Worm (Caenorhabditis elegans): ENCODE data around the gene glb-23.

glb-23 gene

DNA sequence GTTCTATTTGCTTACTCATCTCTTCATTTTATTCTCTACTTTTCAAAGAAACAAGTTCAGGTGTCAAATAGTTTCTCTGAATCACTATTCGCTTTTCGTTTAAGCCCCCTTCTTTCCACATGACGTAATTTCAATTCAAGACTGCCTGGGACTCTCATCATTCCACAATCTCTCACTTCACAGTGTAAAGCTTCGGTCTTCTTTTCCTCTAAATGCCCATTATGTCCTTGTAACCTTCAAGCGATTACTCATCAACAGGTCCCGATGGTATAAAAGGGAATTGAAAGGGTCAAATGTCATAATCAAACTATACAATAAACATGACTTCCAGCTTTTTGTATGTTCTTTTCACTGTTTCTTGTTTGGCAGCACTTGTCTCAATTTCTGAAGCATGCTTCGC, 40.4 kb downstream of the glb-23 start, which contains the start of gene C42D4.3:
TSS of gene C42D4.3 (plus strand) at position 298 of the 400 bp plus-strand sequence.
- TF ChIP-seq skn-1 (tag; optimal IDR thresholded peaks at IDR 0.05) (no peak), nhr-25 (tag; optimal IDR thresholded peaks at IDR 0.05) (peak; percentile 96), lin-15B (tag; optimal IDR thresholded peaks at IDR 0.05) (no peak)

DNA sequence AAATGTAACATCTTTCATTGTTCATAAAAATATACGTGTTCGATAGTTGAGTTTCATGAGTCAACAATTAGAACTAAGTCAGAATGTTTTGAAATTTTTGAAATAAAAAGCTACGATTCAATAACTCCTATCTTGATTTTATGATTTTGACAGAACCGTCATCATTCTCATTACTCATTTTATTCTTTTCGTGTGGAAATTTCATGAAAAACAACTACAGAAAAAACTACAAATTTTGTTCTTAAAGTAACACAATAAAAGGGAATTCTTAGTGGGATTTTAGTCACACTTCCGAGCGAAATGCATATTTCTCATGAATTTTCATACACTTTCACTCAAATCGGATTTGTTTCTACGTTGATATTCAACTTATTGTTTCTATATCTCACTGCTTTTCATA, 42.4 kb downstream of the glb-23 start, which contains the start of gene str-44:
TSS of gene str-44 (plus strand) at position 301 of the 400 bp plus-strand sequence.
- TF ChIP-seq fkh-2 (tag; optimal IDR thresholded peaks at IDR 0.05) (no peak), eor-1 (tag; optimal IDR thresholded peaks at IDR 0.05) (no peak), fkh-10 (GFP tag; optimal IDR thresholded peaks at IDR 0.05) (no peak), nhr-11 (tag; optimal IDR thresholded peaks at IDR 0.05) (no peak), jun-1 (tag; optimal IDR thresholded peaks at IDR 0.05) (no peak), nhr-23 (tag; optimal IDR thresholded peaks at IDR 0.05) (no peak)

DNA sequence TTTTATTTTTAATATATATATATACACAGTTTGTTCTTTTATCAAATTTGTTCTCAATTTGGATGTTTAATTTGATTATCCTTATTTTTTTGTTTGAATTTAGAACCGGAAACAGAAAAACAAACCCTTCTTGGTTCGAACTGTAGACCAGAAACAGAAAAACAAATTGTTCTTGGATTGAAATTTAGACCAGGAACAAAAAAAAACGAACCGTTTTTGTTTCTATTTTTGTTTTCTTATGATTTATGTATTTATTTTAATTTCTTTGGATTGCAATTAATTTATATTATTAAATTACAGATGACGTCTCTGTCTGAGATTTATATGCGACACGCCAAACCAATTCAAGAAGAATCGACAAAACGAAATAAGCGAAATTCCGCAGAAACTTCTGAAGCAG, 44.0 kb downstream of the glb-23 start, which contains the start of gene C42D4.19:
TSS of gene C42D4.19 (plus strand) at position 301 of the 400 bp plus-strand sequence.
- TF ChIP-seq elt-1 (tag; optimal IDR thresholded peaks at IDR 0.05) (no peak), elt-2 (tag; optimal IDR thresholded peaks at IDR 0.05) (no peak), ceh-16 (tag; optimal IDR thresholded peaks at IDR 0.05) (no peak), nhr-67 (tag; optimal IDR thresholded peaks at IDR 0.05) (no peak), unc-39 (tag; optimal IDR thresholded peaks at IDR 0.05) (no peak), lin-15B (tag; optimal IDR thresholded peaks at IDR 0.05) (no peak), pha-4 (tag; optimal IDR thresholded peaks at IDR 0.05) (no peak), nhr-11 (tag; optimal IDR thresholded peaks at IDR 0.05) (no peak), sea-2 (GFP tag; optimal IDR thresholded peaks at IDR 0.05) (no peak), nhr-77 (tag; optimal IDR thresholded peaks at IDR 0.05) (no peak), ceh-82 (tag; optimal IDR thresholded peaks at IDR 0.05) (no peak)

DNA sequence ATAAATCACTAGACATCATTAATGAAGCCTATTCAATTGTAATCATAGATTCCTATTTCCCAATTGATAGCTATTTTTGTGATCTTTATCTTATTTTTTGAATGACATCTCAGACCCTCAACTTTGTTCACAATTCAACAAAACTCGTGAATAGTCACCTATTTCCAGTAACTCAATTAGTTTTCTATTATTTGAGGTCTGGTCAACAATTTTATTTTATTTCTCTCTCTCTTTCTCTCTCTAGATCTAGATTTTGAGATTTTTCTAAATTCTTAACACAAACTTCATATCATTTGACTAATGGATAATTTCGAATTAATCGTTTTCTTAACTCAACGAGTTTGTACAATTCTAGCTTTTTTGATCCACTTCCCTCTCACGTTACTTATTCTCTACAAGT, 45.8 kb downstream of the glb-23 start, which contains the start of gene str-1:
TSS of gene str-1 (plus strand) at position 301 of the 400 bp plus-strand sequence.
- TF ChIP-seq fkh-10 (GFP tag; optimal IDR thresholded peaks at IDR 0.05), result no peak
- no peak for TF ChIP-seq nhr-25 (tag; optimal IDR thresholded peaks at IDR 0.05)
- no peak for TF ChIP-seq lin-15B (tag; optimal IDR thresholded peaks at IDR 0.05)
- TF ChIP-seq egl-27 (tag; optimal IDR thresholded peaks at IDR 0.05), result no peak
- no peak for TF ChIP-seq unc-62 (GFP tag; optimal IDR thresholded peaks at IDR 0.05)
- TF ChIP-seq nhr-67 (tag; optimal IDR thresholded peaks at IDR 0.05), result no peak
- TF ChIP-seq elt-3 (tag; optimal IDR thresholded peaks at IDR 0.05), result no peak
- TF ChIP-seq ceh-9 (tag; optimal IDR thresholded peaks at IDR 0.05), result no peak
- no peak for TF ChIP-seq egl-5 (tag; optimal IDR thresholded peaks at IDR 0.05)
- TF ChIP-seq skn-1 (tag; optimal IDR thresholded peaks at IDR 0.05), result no peak
- TF ChIP-seq nhr-237 (tag; optimal IDR thresholded peaks at IDR 0.05), result no peak
- no peak for TF ChIP-seq nfya-1 (tag; optimal IDR thresholded peaks at IDR 0.05; ENCODE audit: insufficient read depth)
- no peak for TF ChIP-seq nhr-12 (tag; optimal IDR thresholded peaks at IDR 0.05)
- no peak for TF ChIP-seq tbx-2 (tag; optimal IDR thresholded peaks at IDR 0.05)
- no peak for TF ChIP-seq daf-12 (tag; optimal IDR thresholded peaks at IDR 0.05)
- no peak for TF ChIP-seq snpc-4 (tag; optimal IDR thresholded peaks at IDR 0.05)

DNA sequence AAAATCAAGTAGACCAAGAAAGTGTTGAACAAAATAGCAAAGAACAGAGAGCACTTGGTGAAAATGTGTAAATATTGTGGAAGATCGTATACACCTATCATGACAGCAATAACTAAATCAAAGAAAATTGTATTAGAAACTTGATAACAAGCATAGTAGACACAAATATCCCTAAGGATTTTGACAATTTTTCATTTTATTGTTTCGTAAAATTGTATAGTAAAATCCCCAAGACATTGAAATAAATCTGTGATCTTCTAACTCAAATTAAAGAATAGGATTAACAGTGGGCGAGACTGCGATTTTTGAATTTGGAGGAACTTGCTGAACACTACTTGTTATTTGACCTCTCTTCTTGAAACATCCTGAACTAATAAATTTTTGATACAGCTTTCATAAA, 48.1 kb downstream of the glb-23 start, which contains the start of gene str-220:
TSS of gene str-220 (minus strand) at position 101 of the 400 bp plus-strand sequence.
- TF ChIP-seq mml-1 (tag; optimal IDR thresholded peaks at IDR 0.05) (no peak), fos-1 (tag; optimal IDR thresholded peaks at IDR 0.05) (no peak), eor-1 (tag; optimal IDR thresholded peaks at IDR 0.05) (no peak), R02D3.7 (tag; optimal IDR thresholded peaks at IDR 0.05) (no peak)
